Fruit fly (Drosophila melanogaster): ENCODE results near the gene Sems.

DNA sequence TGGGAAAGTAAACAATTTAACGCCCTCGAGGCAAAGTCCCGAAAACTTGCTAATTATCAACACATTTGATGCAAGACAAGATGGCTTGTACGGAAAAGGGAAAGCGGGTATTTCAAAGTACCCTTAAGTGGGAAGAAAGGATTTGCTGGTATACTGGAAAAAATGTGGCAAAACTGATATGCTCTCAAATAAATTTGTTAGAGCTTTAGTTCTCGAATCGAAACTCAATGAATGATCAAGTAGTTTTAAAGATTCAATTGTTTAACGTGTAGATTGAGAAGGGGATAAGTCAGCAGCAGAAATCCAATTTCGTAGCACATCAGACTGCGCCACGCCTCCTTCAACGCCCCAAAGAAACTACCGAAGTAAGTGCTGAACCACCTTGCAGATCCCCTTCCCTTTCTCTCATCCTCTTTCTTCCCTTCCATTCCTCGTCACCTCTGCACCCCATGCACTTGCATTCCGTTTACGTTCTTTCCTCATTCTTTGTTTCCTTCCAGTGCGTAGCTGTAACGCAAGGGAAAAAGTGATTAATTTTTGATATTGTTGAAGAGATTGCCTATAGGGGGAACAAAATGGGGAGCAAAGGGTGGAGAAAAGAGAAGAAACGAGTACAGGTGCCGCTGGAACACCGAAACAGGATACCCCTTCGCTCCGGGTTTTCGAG lies 39.4 kb downstream of the Sems start:
- TF ChIP-seq CG12605 (GFP tag; IDR thresholded peaks at IDR 0.05) (no peak), Pif1B (GFP tag; optimal IDR thresholded peaks at IDR 0.05) (no peak)
